Worm (Caenorhabditis elegans) whole organism, L4 larva: Measurements from ENCODE around the gene ndx-6.

Experiments used
- F10B5.3 ChIP-seq: sonication (generic microtip); optimal IDR thresholded peaks from 2 replicates; lab custom pipeline; 2016; ENCODE audit warnings: mild to moderate bottlenecking, missing genetic modification characterization, missing compliant biosample characterization
- F44E2.7 ChIP-seq: fragments of 200-800 bp; sonication (Bioruptor generic); IDR thresholded peaks from 2 replicates; pipeline ENCODE4 v2.1.2; 2022; ENCODE audit warnings: missing genetic modification characterization, missing compliant biosample characterization
- jun-1 ChIP-seq: fragments of 150-350 bp; optimal IDR thresholded peaks from 2 replicates; lab custom pipeline; 2014; ENCODE audit warnings: missing biosample characterization, missing genetic modification reagents, missing genetic modification characterization
- lin-1 ChIP-seq: fragments of 200-800 bp; sonication (Bioruptor generic); IDR thresholded peaks from 2 replicates; pipeline ENCODE4 v1.3.6; 2022; ENCODE audit warnings: missing genetic modification reagents, missing genetic modification characterization, missing compliant biosample characterization
- mep-1 ChIP-seq: fragments of 150-350 bp; sonication (generic microtip); optimal IDR thresholded peaks from 3 replicates; lab custom pipeline; 2014; ENCODE audit warnings: missing biosample characterization, missing genetic modification characterization
- nhr-28 ChIP-seq: fragments of 150-350 bp; optimal IDR thresholded peaks from 2 replicates; lab custom pipeline; 2014; ENCODE audit warnings: missing biosample characterization, missing genetic modification characterization
- unc-62 ChIP-seq, 3 experiments: fragments of 150-350 bp in 1 of 3; sonication (generic microtip); optimal IDR thresholded peaks in 2 of 3; peaks in 1 of 3; 1 replicate in 1 of 3; 2 replicates in 2 of 3; lab custom pipeline; 2014 to 2017; ENCODE audit warnings: missing biosample characterization in 3 of 3, missing genetic modification characterization in 3 of 3, missing genetic modification reagents in 3 of 3, missing genotype in 1 of 3

DNA sequence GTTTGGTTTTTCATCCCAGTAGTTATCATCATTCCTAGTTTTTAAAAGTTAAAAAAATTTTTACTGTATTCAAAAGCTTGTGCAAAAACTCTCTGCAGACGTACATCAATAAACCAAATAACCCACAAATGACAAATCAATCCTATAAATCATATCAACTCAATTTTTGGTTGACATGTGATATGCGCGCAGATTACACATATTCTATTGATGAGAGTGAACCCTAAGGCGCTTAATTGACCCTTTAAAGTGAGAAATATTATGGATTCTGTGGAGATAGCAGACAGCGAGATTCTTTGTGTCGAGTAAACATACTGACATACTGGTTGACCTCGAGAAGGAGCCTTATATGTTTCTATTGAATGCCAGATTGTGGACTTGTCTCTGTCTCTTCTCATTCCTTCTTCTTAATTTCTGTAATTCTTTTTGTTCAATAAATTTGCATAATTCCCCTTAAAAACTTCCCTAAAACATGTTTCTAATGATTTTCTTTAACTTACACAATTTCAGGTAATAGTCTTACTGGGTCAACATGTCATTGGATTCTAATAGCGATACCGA, 26.6 kb upstream of the ndx-6 start, which contains the start of gene EEED8.2:
- TF ChIP-seq F10B5.3 (tag; lab: Kevin White, UChicago): no peak
- TF ChIP-seq jun-1 (tag; lab: Kevin White, UChicago): no peak
- no peak for TF ChIP-seq F44E2.7 (GFP tag; lab: Robert Waterston, UW)
- no peak for TF ChIP-seq lin-1 (GFP tag; lab: Robert Waterston, UW)
- TF ChIP-seq mep-1: no peak
- TF ChIP-seq unc-62 (GFP tag; optimal IDR thresholded peaks at IDR 0.05 in 1 of 2; lab: Kevin White, UChicago): peak in 1 of 2 experiments; percentile 90
- TF ChIP-seq unc-62 (tag; optimal IDR thresholded peaks at IDR 0.05; lab: Kevin White, UChicago): no peak
- no peak for TF ChIP-seq nhr-28 (tag; lab: Kevin White, UChicago)
